Fruit fly (Drosophila melanogaster): ENCODE results near the gene Smyd5.

The Smyd5 gene

DNA sequence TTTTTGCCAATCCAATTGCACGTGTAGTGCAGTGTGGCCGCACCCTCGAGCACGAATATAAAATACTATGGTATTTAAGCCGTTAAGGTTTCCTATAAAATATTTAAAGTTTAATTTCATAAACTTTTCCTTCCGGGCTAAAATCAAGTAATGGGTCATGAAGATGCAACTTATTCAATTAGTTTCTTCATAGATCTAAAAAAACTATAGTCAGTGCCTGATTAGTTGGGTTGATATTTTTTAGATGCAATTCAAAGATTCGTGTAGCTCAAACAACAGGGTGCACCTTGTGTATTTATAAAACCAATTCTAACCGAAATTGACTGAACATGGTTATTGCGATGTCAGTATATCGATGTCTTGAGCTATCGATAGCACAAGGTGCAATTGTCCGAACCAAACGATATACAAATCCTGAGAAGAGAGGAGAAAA lies at the start of gene Smyd5, which contains the start of gene Oga (continued):
- TF ChIP-seq insv (GFP tag; optimal IDR thresholded peaks at IDR 0.05) (peak in 1 of 2 experiments; percentile 60), hb (GFP tag; IDR thresholded peaks at IDR 0.05; ENCODE audit: partially characterized antibody) (peak; percentile 94), Bgb (GFP tag; IDR thresholded peaks at IDR 0.05; ENCODE audit: partially characterized antibody) (peak; percentile 97), eve (GFP tag; optimal IDR thresholded peaks at IDR 0.05) (no peak), ac (GFP tag; optimal IDR thresholded peaks at IDR 0.05) (no peak), vvl (GFP tag; IDR thresholded peaks at IDR 0.05) (peak; percentile 37; the same call in 1 of the 2 replicates), cato (GFP tag; optimal IDR thresholded peaks at IDR 0.05; ENCODE audit: borderline replicate concordance) (peak; percentile 33), Hmr (GFP tag; optimal IDR thresholded peaks at IDR 0.05) (no peak), CG10431 (GFP tag; optimal IDR thresholded peaks at IDR 0.05) (peak; percentile 2), repo (GFP tag; optimal IDR thresholded peaks at IDR 0.05) (no peak), CG18476 (GFP tag; optimal IDR thresholded peaks at IDR 0.05) (peak; percentile 3), CG10959 (GFP tag; IDR thresholded peaks at IDR 0.05) (no peak), Hr39 (optimal IDR thresholded peaks at IDR 0.05) (no peak), CG3726 (GFP tag; IDR thresholded peaks at IDR 0.05) (no peak), disco-r (GFP tag; optimal IDR thresholded peaks at IDR 0.05) (no peak), CG8089 (GFP tag; optimal IDR thresholded peaks at IDR 0.05) (no peak), CG6654 (GFP tag; optimal IDR thresholded peaks at IDR 0.05) (no peak), CG7271 (tag; optimal IDR thresholded peaks at IDR 0.05) (no peak), CG1024 (GFP tag; IDR thresholded peaks at IDR 0.05) (peak; percentile 4; the same call in 1 of the 2 replicates), CG7556 (GFP tag; optimal IDR thresholded peaks at IDR 0.05) (peak; percentile 20), CrebB (tag; optimal IDR thresholded peaks at IDR 0.05) (no peak), bigmax (GFP tag; optimal IDR thresholded peaks at IDR 0.05) (no peak), sens (GFP tag) (peak; percentile 84), Sry-β (GFP tag; optimal IDR thresholded peaks at IDR 0.05) (no peak), CG10147 (GFP tag; optimal IDR thresholded peaks at IDR 0.05) (peak; percentile 34), CG10274 (GFP tag; optimal IDR thresholded peaks at IDR 0.05) (no peak), sna (GFP tag; IDR thresholded peaks at IDR 0.05; ENCODE audit: partially characterized antibody) (peak; percentile 88), toy (GFP tag; IDR thresholded peaks at IDR 0.05) (no peak), fru (optimal IDR thresholded peaks at IDR 0.05) (no peak), CG18619 (GFP tag; optimal IDR thresholded peaks at IDR 0.05) (peak; percentile 40), gt (GFP tag; IDR thresholded peaks at IDR 0.05) (no peak), klu (GFP tag; IDR thresholded peaks at IDR 0.05) (no peak), Sin3A (optimal IDR thresholded peaks at IDR 0.05) (peak; percentile 71), pfk (GFP tag; optimal IDR thresholded peaks at IDR 0.05) (no peak), ttk (GFP tag; IDR thresholded peaks at IDR 0.05) (no peak), Kr (GFP tag; optimal IDR thresholded peaks at IDR 0.05) (no peak), B-H1 (GFP tag; IDR thresholded peaks at IDR 0.05) (no peak), danr (GFP tag; IDR thresholded peaks at IDR 0.05) (no peak), CG17802 (tag; optimal IDR thresholded peaks at IDR 0.05) (no peak), org-1 (GFP tag; optimal IDR thresholded peaks at IDR 0.05) (no peak), CG15011 (GFP tag; optimal IDR thresholded peaks at IDR 0.05) (no peak), fd96Cb (tag; optimal IDR thresholded peaks at IDR 0.05) (no peak), CG6765 (GFP tag; optimal IDR thresholded peaks at IDR 0.05) (no peak), nerfin-1 (tag; optimal IDR thresholded peaks at IDR 0.05) (no peak), Hand (GFP tag; optimal IDR thresholded peaks at IDR 0.05) (no peak), Ada2b (GFP tag; IDR thresholded peaks at IDR 0.05) (no peak), Lpt (GFP tag; optimal IDR thresholded peaks at IDR 0.05) (no peak), kni (GFP tag; optimal IDR thresholded peaks at IDR 0.05) (no peak), nmo (GFP tag; optimal IDR thresholded peaks at IDR 0.05) (peak; percentile 72), en (GFP tag; optimal IDR thresholded peaks at IDR 0.05) (no peak), CG1647 (GFP tag; optimal IDR thresholded peaks at IDR 0.05) (no peak), HLH54F (GFP tag; optimal IDR thresholded peaks at IDR 0.05) (peak; percentile 47), CG14965 (GFP tag; optimal IDR thresholded peaks at IDR 0.05; ENCODE audit: borderline replicate concordance) (no peak)
